Worm (Caenorhabditis elegans) whole organism, L1 larva: Measurements from ENCODE around the gene H32C10.1.

Source experiments
- F16B12.6 ChIP-seq: fragments of 150-350 bp; optimal IDR thresholded peaks from 2 replicates; lab custom pipeline; 2014; ENCODE audit warnings: missing biosample characterization, missing genetic modification characterization
- lsy-2 ChIP-seq, 2 experiments: fragments of 150-350 bp; optimal IDR thresholded peaks; 2 replicates each; lab custom pipeline; 2014; ENCODE audit warnings: missing biosample characterization in 2 of 2, missing genetic modification characterization in 2 of 2
- snu-23 ChIP-seq: sonication (generic microtip); optimal IDR thresholded peaks from 2 replicates; lab custom pipeline; 2016; ENCODE audit warnings: missing genetic modification characterization, missing compliant biosample characterization
- ztf-4 ChIP-seq: fragments of 150-350 bp; optimal IDR thresholded peaks from 2 replicates; lab custom pipeline; 2014; ENCODE audit warnings: missing biosample characterization, missing genetic modification characterization

DNA sequence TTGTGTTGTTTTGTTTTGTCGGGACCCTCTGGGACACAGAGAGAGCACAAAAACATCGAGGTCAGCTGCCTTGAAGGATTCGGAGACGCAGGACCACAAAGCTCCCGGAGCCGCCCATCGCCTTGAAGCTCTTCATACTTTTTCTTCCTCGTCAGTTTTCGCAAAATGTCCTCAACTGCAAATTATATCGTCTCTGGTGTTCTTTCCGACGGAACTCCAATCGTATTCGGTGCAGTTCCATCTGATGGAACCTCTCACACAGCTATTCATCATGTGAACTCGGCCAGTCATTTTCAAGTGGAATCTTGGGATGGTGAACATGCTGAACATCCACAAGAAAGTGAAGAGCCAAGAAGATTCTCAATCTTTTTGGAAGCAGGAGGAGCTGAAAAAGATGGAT is 51.3 kb downstream of the H32C10.1 start:
- TF ChIP-seq snu-23 (GFP tag; lab: Kevin White, UChicago), result no peak
- no peak for TF ChIP-seq F16B12.6 (tag; lab: Kevin White, UChicago)
- TF ChIP-seq ztf-4 (tag; lab: Kevin White, UChicago), result no peak
- no peak for TF ChIP-seq lsy-2 (tag; optimal IDR thresholded peaks at IDR 0.05; lab: Kevin White, UChicago)
